Fruit fly (Drosophila melanogaster): ENCODE data around the gene CG42394.

CG42394 gene

dm6 chr3R:10885422-10886081 is 35.9 kb downstream of the CG42394 start, which contains the start of gene Leash (continued):
- TF ChIP-seq CG11504 (tag; optimal IDR thresholded peaks at IDR 0.05) (no peak), sug (tag; optimal IDR thresholded peaks at IDR 0.05) (no peak), CrebB (tag; optimal IDR thresholded peaks at IDR 0.05) (no peak), hkb (optimal IDR thresholded peaks at IDR 0.05) (no peak), hkb (GFP tag; IDR thresholded peaks at IDR 0.05) (no peak), CG10267 (tag; optimal IDR thresholded peaks at IDR 0.05) (no peak), Dp (GFP tag; optimal IDR thresholded peaks at IDR 0.05) (peak; percentile 73), gcm2 (GFP tag; optimal IDR thresholded peaks at IDR 0.05) (no peak), tna (GFP tag; IDR thresholded peaks at IDR 0.05; ENCODE audit: partially characterized antibody) (no peak), Bgb (GFP tag; IDR thresholded peaks at IDR 0.05; ENCODE audit: partially characterized antibody) (peak; percentile 30; the same call in 1 of the 2 replicates), D19B (GFP tag; optimal IDR thresholded peaks at IDR 0.05) (no peak), Doc2 (GFP tag; IDR thresholded peaks at IDR 0.05) (no peak), CG6254 (GFP tag; optimal IDR thresholded peaks at IDR 0.05) (no peak), ab (GFP tag; optimal IDR thresholded peaks at IDR 0.05) (no peak), unc-4 (GFP tag; IDR thresholded peaks at IDR 0.05; ENCODE audit: partially characterized antibody) (peak; percentile 60; the same call in 1 of the 2 replicates), Scr (GFP tag; IDR thresholded peaks at IDR 0.05; ENCODE audit: partially characterized antibody) (peak; percentile 49), E2f1 (GFP tag; IDR thresholded peaks at IDR 0.05) (no peak), MESR4 (GFP tag; optimal IDR thresholded peaks at IDR 0.05) (peak; percentile 28), CG1603 (tag; optimal IDR thresholded peaks at IDR 0.05) (no peak), CG9817 (tag; optimal IDR thresholded peaks at IDR 0.05) (no peak), Camta (GFP tag; optimal IDR thresholded peaks at IDR 0.05) (no peak), CG15011 (GFP tag; optimal IDR thresholded peaks at IDR 0.05) (no peak), pum (GFP tag; optimal IDR thresholded peaks at IDR 0.05) (no peak), CG7271 (tag; optimal IDR thresholded peaks at IDR 0.05) (no peak), ind (GFP tag; optimal IDR thresholded peaks at IDR 0.05) (no peak), Pdp1 (GFP tag; optimal IDR thresholded peaks at IDR 0.05) (peak in 1 of 2 experiments; percentile 63), CG12744 (GFP tag; optimal IDR thresholded peaks at IDR 0.05) (no peak), CG11560 (tag; IDR thresholded peaks at IDR 0.05) (no peak), scrt (GFP tag; optimal IDR thresholded peaks at IDR 0.05) (no peak), wek (GFP tag; optimal IDR thresholded peaks at IDR 0.05) (no peak), nau (GFP tag; optimal IDR thresholded peaks at IDR 0.05) (no peak), kah (GFP tag; optimal IDR thresholded peaks at IDR 0.05) (no peak), bab2 (GFP tag; optimal IDR thresholded peaks at IDR 0.05) (no peak), onecut (GFP tag; IDR thresholded peaks at IDR 0.05) (no peak), caup (GFP tag; optimal IDR thresholded peaks at IDR 0.05; ENCODE audit: severe bottlenecking) (no peak), YL-1 (GFP tag; optimal IDR thresholded peaks at IDR 0.05) (peak; percentile 16), br (optimal IDR thresholded peaks at IDR 0.05) (no peak), D19A (tag; optimal IDR thresholded peaks at IDR 0.05) (no peak), CG14965 (GFP tag; optimal IDR thresholded peaks at IDR 0.05; ENCODE audit: borderline replicate concordance) (no peak), gem (tag; optimal IDR thresholded peaks at IDR 0.05) (no peak), hbn (GFP tag; IDR thresholded peaks at IDR 0.05; ENCODE audit: partially characterized antibody) (peak; percentile 60; the same call in 1 of the 2 replicates), Poxn (GFP tag; IDR thresholded peaks at IDR 0.05) (no peak), lola (GFP tag; optimal IDR thresholded peaks at IDR 0.05) (no peak), HLH4C (GFP tag; IDR thresholded peaks at IDR 0.05; ENCODE audit: partially characterized antibody) (peak; percentile 48; the same call in 1 of the 3 replicates), Sry-δ (GFP tag; optimal IDR thresholded peaks at IDR 0.05) (peak; percentile 16), Hr3 (GFP tag; optimal IDR thresholded peaks at IDR 0.05) (no peak), nmo (GFP tag; optimal IDR thresholded peaks at IDR 0.05) (no peak), MBD-R2 (GFP tag; IDR thresholded peaks at IDR 0.05) (no peak; the same call in 1 of the 2 replicates), pzg (GFP tag; optimal IDR thresholded peaks at IDR 0.05) (peak; percentile 46)

Measured in whole organism, embryonic.